Fruit fly (Drosophila melanogaster) whole organism, embryonic: ENCODE data around the gene Inx3.

Experiments used
- CG10267 ChIP-seq: fragments of 200-800 bp; sonication (Bioruptor generic); optimal IDR thresholded peaks from 2 replicates; lab custom pipeline; 2018; ENCODE audit warnings: missing biosample characterization, mild to moderate bottlenecking, missing genetic modification characterization, moderate library complexity
- CG10274 ChIP-seq: fragments of 200-800 bp; sonication (Bioruptor generic); optimal IDR thresholded peaks from 3 replicates; lab custom pipeline; 2017; ENCODE audit warnings: missing biosample characterization, mild to moderate bottlenecking, missing genetic modification characterization
- CG10431 ChIP-seq: fragments of 200-800 bp; sonication (Bioruptor generic); optimal IDR thresholded peaks from 3 replicates; lab custom pipeline; 2018; ENCODE audit warnings: missing biosample characterization, mild to moderate bottlenecking, missing genetic modification characterization
- CG10543 ChIP-seq: fragments of 200-800 bp; sonication (Bioruptor generic); optimal IDR thresholded peaks from 3 replicates; lab custom pipeline; 2017; ENCODE audit warnings: missing biosample characterization, mild to moderate bottlenecking, missing genetic modification characterization, moderate library complexity
- CG11085 ChIP-seq: fragments of 200-800 bp; sonication (Bioruptor generic); IDR thresholded peaks from 2 replicates; pipeline ENCODE4 v1.3.6; 2022; ENCODE audit warnings: missing biosample characterization, missing genetic modification characterization
- CG11695 ChIP-seq: fragments of 200-800 bp; sonication (Bioruptor generic); IDR thresholded peaks from 3 replicates; pipeline ENCODE4 v1.3.6; 2022; ENCODE audit warnings: missing biosample characterization, missing genetic modification characterization
- CG11696 ChIP-seq: fragments of 200-800 bp; sonication (Bioruptor generic); IDR thresholded peaks from 2 replicates; pipeline ENCODE4 v1.3.6; 2022; ENCODE audit warnings: missing biosample characterization, missing genetic modification characterization
- CG13296 ChIP-seq: fragments of 200-800 bp; sonication (Bioruptor generic); optimal IDR thresholded peaks from 3 replicates; lab custom pipeline; 2018; ENCODE audit warnings: missing biosample characterization, mild to moderate bottlenecking, missing genetic modification characterization
- CG13424 ChIP-seq: fragments of 200-800 bp; sonication (Bioruptor generic); optimal IDR thresholded peaks from 2 replicates; lab custom pipeline; 2019; ENCODE audit warnings: missing biosample characterization, mild to moderate bottlenecking, missing genetic modification characterization, moderate library complexity
- CG15011 ChIP-seq: fragments of 200-800 bp; sonication (Bioruptor generic); optimal IDR thresholded peaks from 3 replicates; lab custom pipeline; 2018; ENCODE audit warnings: missing biosample characterization, mild to moderate bottlenecking, missing genetic modification characterization
- CG1647 ChIP-seq: fragments of 200-800 bp; sonication (Bioruptor generic); optimal IDR thresholded peaks from 3 replicates; lab custom pipeline; 2016; ENCODE audit warnings: missing biosample characterization, missing genetic modification characterization
- CG16779 ChIP-seq: fragments of 200-800 bp; sonication (Bioruptor generic); IDR thresholded peaks from 2 replicates; pipeline ENCODE4 v1.3.6; 2022; ENCODE audit warnings: missing biosample characterization, missing genetic modification characterization
- CG17186 ChIP-seq: fragments of 200-800 bp; sonication (Bioruptor generic); optimal IDR thresholded peaks from 3 replicates; lab custom pipeline; 2017; ENCODE audit warnings: missing biosample characterization, missing genetic modification reagents, missing genetic modification characterization
- CG1832 ChIP-seq: fragments of 200-800 bp; sonication (Bioruptor generic); optimal IDR thresholded peaks from 2 replicates; lab custom pipeline; 2017; ENCODE audit warnings: missing biosample characterization, mild to moderate bottlenecking, missing genetic modification characterization, inconsistent platforms
- CG2889 ChIP-seq: fragments of 200-800 bp; sonication (Bioruptor generic); IDR thresholded peaks from 3 replicates; pipeline ENCODE4 v1.3.6; 2022; ENCODE audit warnings: missing biosample characterization, missing genetic modification characterization
- CG31441 ChIP-seq: fragments of 200-800 bp; sonication (Bioruptor generic); IDR thresholded peaks from 2 replicates; pipeline ENCODE4 v1.3.6; 2022; ENCODE audit warnings: missing biosample characterization, missing genetic modification characterization
- CG3995 ChIP-seq: fragments of 200-800 bp; sonication (Bioruptor generic); optimal IDR thresholded peaks from 3 replicates; lab custom pipeline; 2016; ENCODE audit warnings: missing biosample characterization, missing genetic modification characterization
- CG5953 ChIP-seq: fragments of 200-800 bp; sonication (Bioruptor generic); IDR thresholded peaks from 2 replicates; pipeline ENCODE4 v1.3.6; 2022; ENCODE audit warnings: missing biosample characterization, missing genetic modification characterization
- CG6175 ChIP-seq: fragments of 200-800 bp; sonication (Bioruptor generic); IDR thresholded peaks from 3 replicates; pipeline ENCODE4 v1.3.6; 2022; ENCODE audit warnings: missing biosample characterization, missing genetic modification characterization
- CG6683 ChIP-seq: fragments of 200-800 bp; sonication (Bioruptor generic); optimal IDR thresholded peaks from 2 replicates; lab custom pipeline; 2017; ENCODE audit warnings: missing biosample characterization, mild to moderate bottlenecking, missing genetic modification characterization, missing genetic modification reagents
- CG6813 ChIP-seq: fragments of 200-800 bp; sonication (Bioruptor generic); optimal IDR thresholded peaks from 2 replicates; lab custom pipeline; 2017; ENCODE audit warnings: missing biosample characterization, missing genetic modification characterization, mild to moderate bottlenecking, moderate library complexity, missing genetic modification reagents
- CG7786 ChIP-seq: fragments of 200-800 bp; sonication (Bioruptor generic); optimal IDR thresholded peaks from 2 replicates; lab custom pipeline; 2016; ENCODE audit warnings: missing biosample characterization, missing genetic modification characterization
- CG8765 ChIP-seq: fragments of 200-800 bp; sonication (Bioruptor generic); IDR thresholded peaks from 2 replicates; pipeline ENCODE4 v1.3.6; 2022; ENCODE audit warnings: missing biosample characterization, missing genetic modification characterization
- CHES-1-like ChIP-seq: fragments of 200-800 bp; sonication (Bioruptor generic); optimal IDR thresholded peaks from 2 replicates; lab custom pipeline; 2016; ENCODE audit warnings: missing biosample characterization, missing genetic modification characterization
- H15 ChIP-seq: fragments of 200-800 bp; sonication (Bioruptor generic); IDR thresholded peaks from 3 replicates; pipeline ENCODE4 v1.3.6; 2022; ENCODE audit warnings: missing biosample characterization, missing genetic modification characterization
- Hey ChIP-seq: fragments of 200-800 bp; sonication (Bioruptor generic); optimal IDR thresholded peaks from 3 replicates; lab custom pipeline; 2018; ENCODE audit warnings: missing biosample characterization, mild to moderate bottlenecking, missing genetic modification characterization
- Hmx ChIP-seq: fragments of 200-800 bp; sonication (Bioruptor generic); optimal IDR thresholded peaks from 2 replicates; lab custom pipeline; 2016; ENCODE audit warnings: missing biosample characterization, missing genetic modification characterization
- Hr3 ChIP-seq: fragments of 200-800 bp; sonication (Bioruptor generic); optimal IDR thresholded peaks from 3 replicates; lab custom pipeline; 2016; ENCODE audit warnings: missing biosample characterization, missing genetic modification characterization
- Kr ChIP-seq: fragments of 200-800 bp; sonication (Bioruptor generic); optimal IDR thresholded peaks from 2 replicates; lab custom pipeline; 2017; ENCODE audit warnings: missing biosample characterization, mild to moderate bottlenecking, missing genetic modification characterization
- Mrtf ChIP-seq: fragments of 200-800 bp; sonication (Bioruptor generic); IDR thresholded peaks from 3 replicates; pipeline ENCODE4 v1.3.6; 2022; ENCODE audit warnings: missing biosample characterization, missing genetic modification characterization
- NFAT ChIP-seq: fragments of 200-800 bp; sonication (Bioruptor generic); IDR thresholded peaks from 2 replicates; pipeline ENCODE4 v1.3.6; 2022; ENCODE audit warnings: missing biosample characterization, missing genetic modification characterization
- ab ChIP-seq: fragments of 200-800 bp; sonication (Bioruptor generic); optimal IDR thresholded peaks from 2 replicates; lab custom pipeline; 2016; ENCODE audit warnings: missing biosample characterization, missing genetic modification characterization
- chn ChIP-seq: fragments of 200-800 bp; sonication (Bioruptor generic); optimal IDR thresholded peaks from 2 replicates; lab custom pipeline; 2016; ENCODE audit warnings: missing biosample characterization, missing genetic modification characterization
- crc ChIP-seq: fragments of 200-800 bp; sonication (Bioruptor generic); optimal IDR thresholded peaks from 2 replicates; lab custom pipeline; 2016; ENCODE audit warnings: missing biosample characterization, missing genetic modification characterization
- dpn ChIP-seq, 2 experiments: fragments of 200-800 bp; sonication (Bioruptor generic); optimal IDR thresholded peaks; 3 replicates each; lab custom pipeline; 2016; ENCODE audit warnings: missing biosample characterization in 2 of 2, missing genetic modification characterization in 2 of 2
- ems ChIP-seq: fragments of 200-800 bp; sonication (Bioruptor generic); optimal IDR thresholded peaks from 3 replicates; lab custom pipeline; 2016; ENCODE audit warnings: missing biosample characterization, missing genetic modification characterization
- fu2 ChIP-seq: fragments of 200-800 bp; sonication (Bioruptor generic); optimal IDR thresholded peaks from 2 replicates; lab custom pipeline; 2016; ENCODE audit warnings: missing biosample characterization, missing genetic modification characterization
- h ChIP-seq: fragments of >200 bp; optimal IDR thresholded peaks from 2 replicates; lab custom pipeline; 2017
- jing ChIP-seq: fragments of 200-800 bp; sonication (Bioruptor generic); optimal IDR thresholded peaks from 2 replicates; lab custom pipeline; 2018; ENCODE audit warnings: missing biosample characterization, mild to moderate bottlenecking, missing genetic modification characterization
- kah ChIP-seq: fragments of 200-800 bp; sonication (Bioruptor generic); optimal IDR thresholded peaks from 2 replicates; lab custom pipeline; 2018; ENCODE audit warnings: missing biosample characterization, mild to moderate bottlenecking, missing genetic modification characterization
- ken ChIP-seq: fragments of 200-800 bp; sonication (Bioruptor generic); IDR thresholded peaks from 3 replicates; pipeline ENCODE4 v1.3.6; 2022; ENCODE audit warnings: missing biosample characterization, missing genetic modification characterization
- lola ChIP-seq, 3 experiments: fragments of >200 bp in 2 of 3; fragments of 200-800 bp in 1 of 3; sonication (Bioruptor generic) in 1 of 3; optimal IDR thresholded peaks; 2 replicates each; lab custom pipeline; 2017 to 2019; ENCODE audit warnings: missing biosample characterization in 3 of 3, missing genetic modification characterization in 3 of 3, mild to moderate bottlenecking in 1 of 3, moderate library complexity in 1 of 3
- luna ChIP-seq: fragments of 200-800 bp; sonication (Bioruptor generic); optimal IDR thresholded peaks from 2 replicates; lab custom pipeline; 2016; ENCODE audit warnings: missing biosample characterization, missing genetic modification characterization
- prd ChIP-seq, 3 experiments: fragments of >200 bp in 2 of 3; fragments of 200-800 bp in 1 of 3; sonication (Bioruptor generic) in 1 of 3; optimal IDR thresholded peaks in 2 of 3; IDR thresholded peaks in 1 of 3; 2 replicates in 2 of 3; 3 replicates in 1 of 3; pipeline versions ENCODE4 v1.3.6 to Lab custom; 2017 to 2022; ENCODE audit warnings: missing biosample characterization in 1 of 3, missing genetic modification characterization in 1 of 3
- sqz ChIP-seq: fragments of 200-800 bp; sonication (Bioruptor generic); optimal IDR thresholded peaks from 3 replicates; lab custom pipeline; 2018; ENCODE audit warnings: missing biosample characterization, mild to moderate bottlenecking, missing genetic modification characterization
- trh ChIP-seq: fragments of 200-800 bp; sonication (Bioruptor generic); optimal IDR thresholded peaks from 2 replicates; lab custom pipeline; 2016; ENCODE audit warnings: missing biosample characterization, missing genetic modification characterization
- tup ChIP-seq: fragments of 200-800 bp; sonication (Bioruptor generic); optimal IDR thresholded peaks from 2 replicates; lab custom pipeline; 2016; ENCODE audit warnings: missing biosample characterization, mild to moderate bottlenecking, missing genetic modification characterization, moderate library complexity
- zen2 ChIP-seq: fragments of 200-800 bp; sonication (Bioruptor generic); IDR thresholded peaks from 3 replicates; pipeline ENCODE4 v1.3.6; 2022; ENCODE audit warnings: missing biosample characterization, missing genetic modification characterization; ENCODE audit not compliant: partially characterized antibody
- zfh2 ChIP-seq: fragments of 200-800 bp; sonication (Bioruptor generic); optimal IDR thresholded peaks from 2 replicates; lab custom pipeline; 2016; ENCODE audit warnings: missing biosample characterization, missing genetic modification characterization

The Inx3 gene

dm6 chr3R:28880066-28880842 lies 21.0 kb upstream of the Inx3 start, which contains the start of the genes Nepl19 and Nepl20:
Nepl19 (minus strand) TSS chr3R:28880122.
Nepl20 (plus strand) TSS chr3R:28880792.
- TF ChIP-seq Hmx = no peak
- peak; percentile 43 for TF ChIP-seq CG7786
- TF ChIP-seq Kr = no peak
- no peak for TF ChIP-seq luna (GFP tag; lab: Kevin White, UChicago)
- peak; percentile 44 for TF ChIP-seq chn (GFP tag; lab: Kevin White, UChicago)
- peak; percentile 64 for TF ChIP-seq CG10543 (GFP tag; lab: Kevin White, UChicago)
- peak; percentile 34 to 78 for TF ChIP-seq dpn (GFP tag; optimal IDR thresholded peaks at IDR 0.05; lab: Kevin White, UChicago)
- TF ChIP-seq Hey (tag; lab: Kevin White, UChicago) = no peak
- TF ChIP-seq lola (GFP tag; optimal IDR thresholded peaks at IDR 0.05; lab: Kevin White, UChicago) = peak in 1 of 3 experiments; percentile 68
- peak; percentile 57; the same call in 1 of the 3 replicates for TF ChIP-seq CG2889 (GFP tag; lab: Robert Waterston, UW)
- peak; percentile 46; the same call in 1 of the 2 replicates for TF ChIP-seq NFAT (GFP tag; lab: Robert Waterston, UW)
- peak; percentile 71 for TF ChIP-seq CG10267 (tag; lab: Kevin White, UChicago)
- peak; percentile 86 for TF ChIP-seq H15 (GFP tag; lab: Robert Waterston, UW)
- TF ChIP-seq CG6813 (GFP tag; lab: Kevin White, UChicago) = peak; percentile 72
- no peak for TF ChIP-seq sqz (GFP tag; lab: Kevin White, UChicago)
- peak; percentile 47 for TF ChIP-seq CG15011 (GFP tag; lab: Kevin White, UChicago)
- no peak for TF ChIP-seq h (lab: Kevin White, UChicago)
- TF ChIP-seq CG13424 (tag; lab: Kevin White, UChicago) = peak; percentile 76
- TF ChIP-seq CG6175 = peak; percentile 70; the same call in 2 of the 3 replicates
- TF ChIP-seq zen2 (GFP tag; lab: Robert Waterston, UW) = no peak
- peak; percentile 57 for TF ChIP-seq CG10274 (GFP tag; lab: Kevin White, UChicago)
- TF ChIP-seq CG16779 (GFP tag; lab: Robert Waterston, UW) = peak; percentile 62; the same call in 1 of the 2 replicates
- peak; percentile 67 for TF ChIP-seq CG6683
- TF ChIP-seq trh (GFP tag; lab: Kevin White, UChicago) = peak; percentile 22
- TF ChIP-seq CG8765 (GFP tag; lab: Robert Waterston, UW) = peak; percentile 37; the same call in 1 of the 2 replicates
- TF ChIP-seq tup (GFP tag; lab: Kevin White, UChicago) = peak; percentile 67
- no peak for TF ChIP-seq ab (GFP tag; lab: Kevin White, UChicago)
- no peak for TF ChIP-seq CG17186 (GFP tag; lab: Kevin White, UChicago)
- TF ChIP-seq CG11695 (GFP tag; lab: Robert Waterston, UW) = peak; percentile 86; the same call in 2 of the 3 replicates
- no peak for TF ChIP-seq CG1832 (GFP tag; lab: Kevin White, UChicago)
- TF ChIP-seq ems (GFP tag; lab: Kevin White, UChicago) = peak; percentile 63
- peak; percentile 64; the same call in 2 of the 3 replicates for TF ChIP-seq ken (GFP tag; lab: Robert Waterston, UW)
- TF ChIP-seq zfh2 = peak; percentile 44
- peak; percentile 38 for TF ChIP-seq CG1647 (GFP tag; lab: Kevin White, UChicago)
- peak; percentile 55 for TF ChIP-seq Hr3 (GFP tag; lab: Kevin White, UChicago)
- peak; percentile 49 for TF ChIP-seq kah (GFP tag; lab: Kevin White, UChicago)
- TF ChIP-seq prd (optimal IDR thresholded peaks at IDR 0.05; lab: Kevin White, UChicago) = no peak
- TF ChIP-seq prd (GFP tag; IDR thresholded peaks at IDR 0.05; lab: Robert Waterston, UW) = peak; percentile 88
- peak; percentile 50; the same call in 1 of the 2 replicates for TF ChIP-seq CG5953 (GFP tag; lab: Robert Waterston, UW)
- TF ChIP-seq CG11696 (GFP tag; lab: Robert Waterston, UW) = peak; percentile 59; the same call in 1 of the 2 replicates
- peak; percentile 74 for TF ChIP-seq CG13296 (GFP tag; lab: Kevin White, UChicago)
- TF ChIP-seq CG31441 (GFP tag; lab: Robert Waterston, UW) = peak; percentile 82
- TF ChIP-seq CG11085 = peak; percentile 61
- TF ChIP-seq crc = peak; percentile 11
- no peak for TF ChIP-seq CG10431
- TF ChIP-seq CG3995 (GFP tag; lab: Kevin White, UChicago) = peak; percentile 33
- peak; percentile 77 for TF ChIP-seq Mrtf (GFP tag; lab: Robert Waterston, UW)
- TF ChIP-seq fu2 (GFP tag; lab: Kevin White, UChicago) = peak; percentile 23
- peak; percentile 52 for TF ChIP-seq jing
- TF ChIP-seq CHES-1-like (GFP tag; lab: Kevin White, UChicago) = no peak
